Fruit fly (Drosophila melanogaster) whole organism, pupa: ENCODE data around the gene CG7943.

Experiments
- CG10348 ChIP-seq: fragments of 200-800 bp; sonication (Bioruptor generic); IDR thresholded peaks from 2 replicates; pipeline ENCODE4 v1.3.6; 2022; ENCODE audit warnings: missing biosample characterization, missing genetic modification characterization
- CG12605 ChIP-seq: fragments of 200-800 bp; sonication (Bioruptor generic); IDR thresholded peaks from 2 replicates; pipeline ENCODE4 v1.3.6; 2022; ENCODE audit warnings: missing biosample characterization, missing genetic modification characterization
- CG13204 ChIP-seq: fragments of 200-800 bp; sonication (Bioruptor generic); optimal IDR thresholded peaks from 2 replicates; lab custom pipeline; 2018; ENCODE audit warnings: missing biosample characterization, mild to moderate bottlenecking, missing genetic modification characterization, moderate library complexity
- CG14655 ChIP-seq: fragments of 200-800 bp; sonication (Bioruptor generic); optimal IDR thresholded peaks from 3 replicates; lab custom pipeline; 2017; ENCODE audit warnings: mild to moderate bottlenecking, missing biosample characterization, missing genetic modification reagents, missing genetic modification characterization
- CG15710 ChIP-seq: fragments of 200-800 bp; sonication (Bioruptor generic); optimal IDR thresholded peaks from 2 replicates; lab custom pipeline; 2018; ENCODE audit warnings: missing biosample characterization, mild to moderate bottlenecking, missing genetic modification characterization, moderate library complexity
- CG17806 ChIP-seq: fragments of 200-800 bp; sonication (Bioruptor generic); optimal IDR thresholded peaks from 2 replicates; lab custom pipeline; 2018; ENCODE audit warnings: missing biosample characterization, mild to moderate bottlenecking, missing genetic modification characterization, moderate library complexity
- CG32121 ChIP-seq: fragments of 200-800 bp; sonication (Bioruptor generic); IDR thresholded peaks from 2 replicates; pipeline ENCODE4 v1.3.6; 2022; ENCODE audit warnings: missing biosample characterization, missing genetic modification characterization
- CG34367 ChIP-seq: fragments of 200-800 bp; sonication (Bioruptor generic); optimal IDR thresholded peaks from 2 replicates; lab custom pipeline; 2018; ENCODE audit warnings: missing biosample characterization, mild to moderate bottlenecking, missing genetic modification characterization
- CG4496 ChIP-seq: fragments of 200-800 bp; sonication (Bioruptor generic); IDR thresholded peaks from 3 replicates; pipeline ENCODE4 v1.3.6; 2022; ENCODE audit warnings: missing biosample characterization, missing genetic modification characterization
- CG8159 ChIP-seq: fragments of 200-800 bp; sonication (Bioruptor generic); optimal IDR thresholded peaks from 3 replicates; lab custom pipeline; 2018; ENCODE audit warnings: missing biosample characterization, mild to moderate bottlenecking, missing genetic modification characterization, moderate library complexity
- CG8301 ChIP-seq: fragments of 200-800 bp; sonication (Bioruptor generic); optimal IDR thresholded peaks from 2 replicates; lab custom pipeline; 2018; ENCODE audit warnings: missing biosample characterization, mild to moderate bottlenecking, missing genetic modification characterization
- CG9948 ChIP-seq: fragments of 200-800 bp; sonication (Bioruptor generic); optimal IDR thresholded peaks from 2 replicates; lab custom pipeline; 2018; ENCODE audit warnings: missing biosample characterization, mild to moderate bottlenecking, missing genetic modification characterization, moderate library complexity
- D1 ChIP-seq: fragments of 200-800 bp; sonication (Bioruptor generic); optimal IDR thresholded peaks from 2 replicates; lab custom pipeline; 2018; ENCODE audit warnings: missing biosample characterization, mild to moderate bottlenecking, missing genetic modification characterization, moderate library complexity
- EcR ChIP-seq: fragments of 200-800 bp; sonication (Bioruptor generic); optimal IDR thresholded peaks from 3 replicates; lab custom pipeline; 2019; ENCODE audit warnings: missing biosample characterization, missing genetic modification characterization, mild to moderate bottlenecking, moderate library complexity, missing genetic modification reagents
- Ets98B ChIP-seq: fragments of 200-800 bp; sonication (Bioruptor generic); IDR thresholded peaks from 2 replicates; pipeline ENCODE4 v1.3.6; 2022; ENCODE audit warnings: missing biosample characterization, missing genetic modification characterization
- Pif1A ChIP-seq: fragments of 200-800 bp; sonication (Bioruptor generic); optimal IDR thresholded peaks from 3 replicates; lab custom pipeline; 2016; ENCODE audit warnings: missing biosample characterization, missing genetic modification characterization
- Pif1B ChIP-seq: fragments of 200-800 bp; sonication (Bioruptor generic); optimal IDR thresholded peaks from 3 replicates; lab custom pipeline; 2016; ENCODE audit warnings: missing biosample characterization, missing genetic modification characterization
- Snoo ChIP-seq: fragments of 200-800 bp; sonication (Bioruptor generic); optimal IDR thresholded peaks from 3 replicates; lab custom pipeline; 2017; ENCODE audit warnings: missing biosample characterization, mild to moderate bottlenecking, missing genetic modification characterization, inconsistent platforms
- fd96Ca ChIP-seq: fragments of 200-800 bp; sonication (Bioruptor generic); IDR thresholded peaks from 3 replicates; pipeline ENCODE4 v1.3.6; 2022; ENCODE audit warnings: missing biosample characterization, missing genetic modification characterization
- gl ChIP-seq: fragments of 200-800 bp; sonication (Bioruptor generic); optimal IDR thresholded peaks from 2 replicates; lab custom pipeline; 2018; ENCODE audit warnings: missing biosample characterization, mild to moderate bottlenecking, missing genetic modification characterization
- rn ChIP-seq: fragments of 200-800 bp; sonication (Bioruptor generic); IDR thresholded peaks from 2 replicates; pipeline ENCODE4 v1.3.6; 2022; ENCODE audit warnings: missing biosample characterization, missing genetic modification characterization

Gene CG7943

dm6 chr3R:30005332-30005979, 40.8 kb upstream of the CG7943 start:
- TF ChIP-seq CG12605 (GFP tag; lab: Robert Waterston, UW) (peak; percentile 82), CG4496 (GFP tag; lab: Robert Waterston, UW) (peak; percentile 87), Pif1B (GFP tag; lab: Kevin White, UChicago) (peak; percentile 53), CG10348 (no peak), fd96Ca (peak; percentile 55; the same call in 1 of the 3 replicates), Pif1A (GFP tag; lab: Kevin White, UChicago) (no peak), CG15710 (tag; lab: Kevin White, UChicago) (peak; percentile 45), CG9948 (tag; lab: Kevin White, UChicago) (no peak), CG8301 (peak; percentile 39), gl (tag; lab: Kevin White, UChicago) (peak; percentile 86), EcR (peak; percentile 60), Snoo (tag; lab: Kevin White, UChicago) (no peak), CG17806 (peak; percentile 42), CG34367 (tag; lab: Kevin White, UChicago) (peak; percentile 34), Ets98B (peak; percentile 76), CG32121 (GFP tag; lab: Robert Waterston, UW) (no peak), CG14655 (GFP tag; lab: Kevin White, UChicago) (peak; percentile 63), CG8159 (tag; lab: Kevin White, UChicago) (peak; percentile 44)

dm6 chr3R:30009173-30009572, 37.1 kb upstream of the CG7943 start, which contains the start of gene CG7912:
TSS of gene CG7912 (minus strand) at chr3R:30009189.
- TF ChIP-seq CG12605 (GFP tag; lab: Robert Waterston, UW) (no peak), CG17806 (no peak), CG4496 (GFP tag; lab: Robert Waterston, UW) (no peak), rn (GFP tag; lab: Robert Waterston, UW) (no peak), D1 (tag; lab: Kevin White, UChicago) (no peak), fd96Ca (no peak), EcR (no peak)
- TF ChIP-seq, all 21 proteins: peak for 0

- TF ChIP-seq D1 (tag; lab: Kevin White, UChicago): no peak
- peak; percentile 58 for TF ChIP-seq CG14655 (GFP tag; lab: Kevin White, UChicago)
- TF ChIP-seq CG17806: no peak
- TF ChIP-seq Pif1B (GFP tag; lab: Kevin White, UChicago): no peak
- no peak for TF ChIP-seq CG34367 (tag; lab: Kevin White, UChicago)
- no peak for TF ChIP-seq CG12605 (GFP tag; lab: Robert Waterston, UW)
- peak; percentile 38 for TF ChIP-seq CG8301
- TF ChIP-seq CG4496 (GFP tag; lab: Robert Waterston, UW): peak; percentile 72
- TF ChIP-seq CG32121 (GFP tag; lab: Robert Waterston, UW): peak; percentile 64
- peak; percentile 32; the same call in 1 of the 2 replicates for TF ChIP-seq rn (GFP tag; lab: Robert Waterston, UW)
- no peak for TF ChIP-seq Snoo (tag; lab: Kevin White, UChicago)
- TF ChIP-seq Ets98B: peak; percentile 66; the same call in 1 of the 2 replicates
- no peak for TF ChIP-seq CG10348
- peak; percentile 68; the same call in 2 of the 3 replicates for TF ChIP-seq fd96Ca
These were observed 33.4 kb upstream of the CG7943 start for dm6 chr3R:30012602-30013489.

dm6 chr3R:30013909-30014308, 32.4 kb upstream of the CG7943 start:
- TF ChIP-seq Snoo (tag; lab: Kevin White, UChicago): peak; percentile 3
- TF ChIP-seq CG4496 (GFP tag; lab: Robert Waterston, UW): peak; percentile 54; the same call in 1 of the 3 replicates
- no peak for TF ChIP-seq rn (GFP tag; lab: Robert Waterston, UW)
- peak; percentile 76 for TF ChIP-seq Pif1A (GFP tag; lab: Kevin White, UChicago)
- peak; percentile 39; the same call in 2 of the 3 replicates for TF ChIP-seq fd96Ca
- no peak for TF ChIP-seq EcR
- no peak for TF ChIP-seq CG9948 (tag; lab: Kevin White, UChicago)
- peak; percentile 77 for TF ChIP-seq Ets98B
- peak; percentile 94 for TF ChIP-seq gl (tag; lab: Kevin White, UChicago)
- no peak for TF ChIP-seq D1 (tag; lab: Kevin White, UChicago)
- peak; percentile 18 for TF ChIP-seq CG15710 (tag; lab: Kevin White, UChicago)
- TF ChIP-seq CG14655 (GFP tag; lab: Kevin White, UChicago): peak; percentile 58
- TF ChIP-seq CG34367 (tag; lab: Kevin White, UChicago): peak; percentile 23
- peak; percentile 87 for TF ChIP-seq CG12605 (GFP tag; lab: Robert Waterston, UW)
- no peak for TF ChIP-seq CG10348
- no peak; the same call in 1 of the 2 replicates for TF ChIP-seq CG32121 (GFP tag; lab: Robert Waterston, UW)
- peak; percentile 78 for TF ChIP-seq CG13204 (GFP tag; lab: Kevin White, UChicago)
- peak; percentile 47 for TF ChIP-seq CG17806
- TF ChIP-seq CG8159 (tag; lab: Kevin White, UChicago): peak; percentile 40
- peak; percentile 48 for TF ChIP-seq CG8301
- TF ChIP-seq Pif1B (GFP tag; lab: Kevin White, UChicago): peak; percentile 64

dm6 chr3R:30014480-30014879, 31.8 kb upstream of the CG7943 start:
- TF ChIP-seq D1 (tag; lab: Kevin White, UChicago) (no peak), gl (tag; lab: Kevin White, UChicago) (no peak), CG8159 (tag; lab: Kevin White, UChicago) (no peak), CG14655 (GFP tag; lab: Kevin White, UChicago) (no peak), EcR (no peak), CG34367 (tag; lab: Kevin White, UChicago) (no peak), CG4496 (GFP tag; lab: Robert Waterston, UW) (no peak), Pif1A (GFP tag; lab: Kevin White, UChicago) (no peak)
